Fruit fly (Drosophila melanogaster): ENCODE results near the gene CG9962.

- TF ChIP-seq CG8478 (optimal IDR thresholded peaks at IDR 0.05), result no peak
- TF ChIP-seq CTCF (optimal IDR thresholded peaks at IDR 0.05), result no peak
Measured at dm6 chr2L:2619887-2620286, 27.6 kb downstream of the CG9962 start, which contains the start of gene CG43403.

Measured in S2 (cell line).